Fruit fly (Drosophila melanogaster): ENCODE data around the gene T48.
A peak's percentile ranks its signal among the peaks of the same experiment; 100 is the strongest.

The T48 gene

DNA sequence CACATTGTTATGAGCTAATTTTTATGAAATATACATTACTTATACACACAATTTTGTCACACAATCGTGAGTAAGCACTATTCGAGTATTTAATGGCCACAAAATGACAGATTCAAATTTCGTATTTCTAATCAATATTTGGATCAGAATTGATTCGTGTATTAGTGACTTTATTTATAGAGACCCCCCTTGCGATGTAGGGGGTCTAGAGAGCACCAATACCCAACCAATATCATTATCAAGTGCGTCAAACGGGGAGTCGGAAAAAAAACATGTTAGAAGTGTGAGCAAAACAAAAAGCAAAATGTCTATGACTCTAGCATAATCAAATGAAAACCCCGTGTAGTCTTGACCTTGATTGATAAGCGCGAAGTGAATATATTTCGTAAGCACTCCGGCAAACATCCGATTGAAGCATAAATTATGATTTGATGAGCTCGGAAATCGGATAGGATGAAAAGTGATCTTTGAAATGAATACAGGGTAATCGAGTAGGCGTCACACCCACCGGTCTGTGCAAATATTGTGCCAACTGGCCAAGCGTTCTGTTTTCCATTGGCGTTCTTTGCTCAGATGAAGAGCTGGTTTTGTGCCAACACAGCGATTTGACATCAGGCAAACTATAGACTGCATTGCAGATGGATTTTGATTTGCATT lies 70.8 kb downstream of the T48 start:
- TF ChIP-seq CG8478 (optimal IDR thresholded peaks at IDR 0.05) (no peak), CTCF (optimal IDR thresholded peaks at IDR 0.05) (no peak)

DNA sequence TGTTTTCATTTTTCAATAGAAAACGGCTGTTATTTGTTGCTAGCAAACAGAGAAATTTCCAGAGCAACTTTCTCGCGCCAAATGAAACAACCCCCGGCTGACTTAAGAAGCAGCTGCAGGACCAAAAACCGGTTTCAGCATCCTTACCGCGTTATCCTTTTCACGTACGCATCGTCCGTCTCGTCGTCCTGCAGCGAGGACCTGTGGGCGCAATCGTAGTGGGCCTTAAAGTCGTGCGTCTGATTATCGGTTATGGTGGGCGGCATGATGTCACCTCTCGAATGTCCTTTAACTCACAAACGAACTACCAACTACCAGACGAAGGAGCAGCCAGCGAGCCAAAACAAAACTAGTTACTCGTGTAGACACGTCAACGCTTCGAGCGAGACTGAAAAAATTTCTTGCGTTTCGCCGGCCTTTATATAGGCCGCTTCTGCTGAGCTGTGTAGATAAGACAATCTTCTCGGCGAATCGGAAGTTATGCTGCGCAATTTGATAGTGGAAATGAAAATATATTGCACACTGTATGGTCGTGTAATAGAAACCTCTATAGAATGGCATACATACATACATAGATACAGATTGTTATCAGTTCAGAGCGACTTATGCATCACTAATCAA lies 71.4 kb downstream of the T48 start:
- TF ChIP-seq CTCF (optimal IDR thresholded peaks at IDR 0.05) (no peak), CG8478 (optimal IDR thresholded peaks at IDR 0.05) (no peak)

dm6 chr3R:26953478-26953874 lies 71.9 kb downstream of the T48 start:
- TF ChIP-seq CG8478 (optimal IDR thresholded peaks at IDR 0.05) (no peak), CTCF (optimal IDR thresholded peaks at IDR 0.05) (no peak)

DNA sequence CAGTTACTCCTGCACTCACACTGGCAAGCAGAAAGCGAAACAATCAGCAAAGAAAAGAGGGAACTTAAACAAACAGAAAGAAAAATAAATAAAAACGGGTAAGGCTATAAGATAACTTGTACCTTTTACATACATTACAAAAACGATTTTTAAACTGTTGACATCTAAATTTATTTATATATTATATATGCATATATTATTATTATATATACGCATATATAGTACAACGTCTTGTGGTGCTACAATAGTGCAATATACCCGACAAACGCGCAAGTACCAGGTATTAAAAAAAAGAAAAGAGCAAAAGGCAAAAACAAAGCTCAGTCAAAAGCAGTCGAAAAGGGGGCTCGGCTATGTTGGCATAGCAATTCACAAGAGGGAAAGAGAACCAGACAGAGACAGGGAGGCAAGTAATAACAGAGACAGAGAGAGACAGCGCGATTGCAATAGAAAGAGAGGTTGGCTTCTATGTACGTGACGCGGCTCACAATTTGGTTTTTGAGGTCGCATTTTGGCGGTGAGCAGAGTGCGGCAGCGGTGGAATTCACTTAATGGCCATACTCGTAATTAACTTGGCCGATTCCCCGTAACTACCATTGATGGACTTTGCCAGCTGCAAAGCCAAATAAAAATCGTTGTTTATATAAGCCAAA lies 72.6 kb downstream of the T48 start:
- TF ChIP-seq CG8478 (optimal IDR thresholded peaks at IDR 0.05) (no peak), CTCF (optimal IDR thresholded peaks at IDR 0.05) (no peak)

DNA sequence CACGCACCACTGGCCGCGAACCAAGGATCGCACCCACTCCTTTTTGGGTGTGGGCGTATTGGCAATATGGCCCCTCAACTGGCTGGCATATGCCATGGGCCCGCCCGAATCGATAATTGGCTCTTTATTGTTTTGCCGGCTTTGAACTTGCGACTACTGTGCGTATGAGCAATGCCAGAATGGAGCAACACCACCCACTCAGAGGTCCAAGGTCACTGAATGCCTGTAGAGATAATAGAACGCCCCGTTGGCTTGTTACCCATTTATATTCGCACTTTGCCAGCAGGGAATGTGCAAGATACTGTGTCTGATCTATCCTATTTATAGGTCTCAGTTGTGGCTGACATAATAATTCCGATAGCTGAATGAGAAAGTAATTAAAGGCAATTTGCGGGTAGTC lies 74.0 kb downstream of the T48 start:
- no peak for TF ChIP-seq CG8478 (optimal IDR thresholded peaks at IDR 0.05)
- no peak for TF ChIP-seq CTCF (optimal IDR thresholded peaks at IDR 0.05)

dm6 chr3R:26956376-26957062 lies 75.0 kb downstream of the T48 start:
- TF ChIP-seq CG8478 (optimal IDR thresholded peaks at IDR 0.05) (no peak), CTCF (optimal IDR thresholded peaks at IDR 0.05) (peak; percentile 82 to 83)

DNA sequence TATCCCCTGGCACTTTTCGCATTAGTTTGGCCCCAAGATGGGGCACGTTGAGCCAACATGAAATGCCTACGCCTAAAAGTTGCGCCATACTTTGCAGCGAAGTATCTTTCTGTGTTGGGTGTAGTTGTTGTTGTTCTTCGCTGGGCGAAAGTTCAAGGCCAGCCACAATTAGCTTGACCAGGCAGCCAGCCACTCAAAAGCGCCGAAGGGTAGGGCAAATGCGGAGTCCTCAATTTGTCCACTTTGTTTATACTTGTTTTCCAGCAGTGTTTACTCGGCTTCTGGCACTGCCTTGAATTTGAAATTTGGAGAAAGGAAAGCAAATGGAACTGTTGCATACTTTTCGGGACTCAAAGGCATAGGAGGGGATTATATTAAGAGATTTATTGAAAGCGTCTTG lies 75.6 kb downstream of the T48 start:
- TF ChIP-seq CG8478 (optimal IDR thresholded peaks at IDR 0.05) (no peak), CTCF (optimal IDR thresholded peaks at IDR 0.05) (no peak)

DNA sequence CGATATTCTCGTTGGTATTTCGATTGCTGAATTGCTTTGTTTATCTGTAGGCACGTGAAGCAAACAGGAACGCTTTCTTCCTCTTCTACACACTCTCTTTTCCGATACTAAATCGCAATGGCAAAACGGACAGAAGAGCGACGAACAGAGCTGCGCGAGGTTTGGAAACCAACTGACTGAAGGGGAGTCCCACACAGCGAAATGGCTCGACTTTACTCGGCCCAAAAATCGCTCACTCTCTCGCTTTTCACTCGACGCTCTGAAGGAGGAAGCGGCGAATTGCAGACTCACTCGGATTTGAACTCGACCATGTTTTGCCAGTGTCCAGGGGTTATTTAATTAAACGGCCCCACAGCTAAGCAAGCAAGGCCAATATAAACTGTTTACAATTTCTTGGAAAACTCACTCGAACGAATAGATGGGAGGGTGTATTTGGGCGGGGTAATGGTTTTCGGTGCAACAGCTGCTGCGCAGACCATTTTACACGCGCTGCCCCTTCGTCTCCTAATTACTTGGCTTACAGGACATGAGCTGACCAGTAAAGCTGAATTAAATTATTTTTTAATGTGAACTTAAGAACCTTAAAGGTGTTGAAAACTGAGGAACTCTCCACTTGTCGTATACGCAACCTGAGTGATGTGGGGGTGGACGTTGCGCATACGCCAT lies 76.9 kb downstream of the T48 start, which contains the start of gene CG6330:
CG6330 (minus strand) TSS at position 178 of the 666 bp plus-strand sequence.
- TF ChIP-seq CTCF (optimal IDR thresholded peaks at IDR 0.05) (no peak), CG8478 (optimal IDR thresholded peaks at IDR 0.05) (no peak)

dm6 chr3R:26960496-26960895 lies 79.0 kb downstream of the T48 start:
- TF ChIP-seq CTCF (optimal IDR thresholded peaks at IDR 0.05): no peak
- TF ChIP-seq CG8478 (optimal IDR thresholded peaks at IDR 0.05): no peak

Data from S2 (cell line).